Worm (Caenorhabditis elegans) whole organism, young adult: ENCODE measurements around the gene Y47D3A.34.
A peak's percentile ranks its signal among the peaks of the same experiment; 100 is the strongest.

Experiments
- C17E4.6 ChIP-seq: fragments of 200-800 bp; sonication (Bioruptor generic); IDR thresholded peaks from 2 replicates; pipeline ENCODE4 v1.3.6; 2022; ENCODE audit warnings: missing genetic modification reagents, missing genetic modification characterization, missing compliant biosample characterization
- F37B4.10 ChIP-seq: fragments of 200-800 bp; sonication (Bioruptor generic); IDR thresholded peaks from 2 replicates; pipeline ENCODE4 v1.3.6; 2022; ENCODE audit warnings: missing genetic modification characterization, missing compliant biosample characterization
- F39B2.1 ChIP-seq: fragments of 200-800 bp; sonication (Bioruptor generic); IDR thresholded peaks from 2 replicates; pipeline ENCODE4 v1.3.6; 2022; ENCODE audit warnings: missing genetic modification reagents, missing genetic modification characterization, missing compliant biosample characterization
- F55B11.4 ChIP-seq: sonication (generic microtip); optimal IDR thresholded peaks from 2 replicates; lab custom pipeline; 2016; ENCODE audit warnings: missing compliant biosample characterization, missing genetic modification characterization, borderline replicate concordance; ENCODE audit not compliant: insufficient read depth
- F57A8.1 ChIP-seq: fragments of 200-800 bp; sonication (Bioruptor generic); optimal IDR thresholded peaks from 2 replicates; lab custom pipeline; 2018; ENCODE audit warnings: mild to moderate bottlenecking, missing genetic modification characterization, moderate library complexity, missing compliant biosample characterization
- T26A5.8 ChIP-seq: sonication (generic microtip); optimal IDR thresholded peaks from 2 replicates; lab custom pipeline; 2016; ENCODE audit warnings: missing genetic modification characterization, missing compliant biosample characterization
- Y67H2A.10 ChIP-seq: fragments of 200-800 bp; sonication (Bioruptor generic); conservative IDR thresholded peaks from 2 replicates; pipeline ENCODE4 v1.3.6; 2022; ENCODE audit warnings: missing genetic modification reagents, missing genetic modification characterization, missing compliant biosample characterization
- aptf-2 ChIP-seq: fragments of 200-800 bp; sonication (Bioruptor generic); conservative IDR thresholded peaks from 2 replicates; pipeline ENCODE4 v1.3.6; 2022; ENCODE audit warnings: missing genetic modification reagents, missing genetic modification characterization, missing compliant biosample characterization
- attf-3 ChIP-seq: fragments of 200-800 bp; sonication (Bioruptor generic); conservative IDR thresholded peaks from 2 replicates; pipeline ENCODE4 v1.3.6; 2022; ENCODE audit warnings: missing genetic modification reagents, missing genetic modification characterization, missing compliant biosample characterization
- attf-5 ChIP-seq: fragments of 200-800 bp; sonication (Bioruptor generic); optimal IDR thresholded peaks from 2 replicates; lab custom pipeline; 2018; ENCODE audit warnings: mild to moderate bottlenecking, missing genetic modification characterization, missing compliant biosample characterization
- ccch-3 ChIP-seq: fragments of 200-800 bp; sonication (Bioruptor generic); optimal IDR thresholded peaks from 2 replicates; lab custom pipeline; 2018; ENCODE audit warnings: mild to moderate bottlenecking, missing genetic modification characterization, missing compliant biosample characterization
- cebp-1 ChIP-seq, 2 experiments: fragments of 200-800 bp in 1 of 2; sonication (Bioruptor generic) in 1 of 2; sonication (generic microtip) in 1 of 2; IDR thresholded peaks in 1 of 2; optimal IDR thresholded peaks in 1 of 2; 2 replicates each; pipeline versions ENCODE4 v1.3.6 to Lab custom; 2017 to 2022; ENCODE audit warnings: missing compliant biosample characterization in 2 of 2, missing genetic modification characterization in 2 of 2, mild to moderate bottlenecking in 1 of 2, missing genetic modification reagents in 1 of 2, moderate library complexity in 1 of 2
- ceh-58 ChIP-seq: fragments of 200-800 bp; sonication (Bioruptor generic); IDR thresholded peaks from 2 replicates; pipeline ENCODE4 v1.3.6; 2022; ENCODE audit warnings: missing genetic modification characterization, missing compliant biosample characterization
- ceh-79 ChIP-seq: sonication (generic microtip); optimal IDR thresholded peaks from 2 replicates; lab custom pipeline; 2017; ENCODE audit warnings: mild to moderate bottlenecking, missing genetic modification characterization, missing compliant biosample characterization
- chd-7 ChIP-seq: sonication (generic microtip); optimal IDR thresholded peaks from 2 replicates; lab custom pipeline; 2016; ENCODE audit warnings: mild to moderate bottlenecking, missing genetic modification characterization, moderate library complexity, missing compliant biosample characterization
- die-1 ChIP-seq: sonication (generic microtip); optimal IDR thresholded peaks from 2 replicates; lab custom pipeline; 2016; ENCODE audit warnings: missing genotype, mild to moderate bottlenecking, missing genetic modification characterization, missing compliant biosample characterization
- dpl-1 ChIP-seq: fragments of 150-350 bp; optimal IDR thresholded peaks from 2 replicates; lab custom pipeline; 2014; ENCODE audit warnings: missing biosample characterization, missing genetic modification reagents, missing genetic modification characterization
- efl-1 ChIP-seq: fragments of 150-350 bp; optimal IDR thresholded peaks from 2 replicates; lab custom pipeline; 2014; ENCODE audit warnings: missing biosample characterization, missing genetic modification reagents, missing genetic modification characterization
- egrh-3 ChIP-seq: fragments of 200-800 bp; sonication (Bioruptor generic); IDR thresholded peaks from 2 replicates; pipeline ENCODE4 v1.3.6; 2022; ENCODE audit warnings: missing genetic modification reagents, missing genetic modification characterization, missing compliant biosample characterization
- ekl-4 ChIP-seq: fragments of 200-800 bp; sonication (Bioruptor generic); IDR thresholded peaks from 2 replicates; pipeline ENCODE4 v1.3.6; 2022; ENCODE audit warnings: missing genetic modification reagents, missing genetic modification characterization, missing compliant biosample characterization
- fkh-3 ChIP-seq: sonication (generic microtip); optimal IDR thresholded peaks from 2 replicates; lab custom pipeline; 2016; ENCODE audit warnings: mild to moderate bottlenecking, missing genetic modification characterization, missing compliant biosample characterization
- gei-17 ChIP-seq: fragments of 200-800 bp; sonication (Bioruptor generic); optimal IDR thresholded peaks from 2 replicates; lab custom pipeline; 2018; ENCODE audit warnings: mild to moderate bottlenecking, missing genetic modification characterization, missing compliant biosample characterization
- him-1 ChIP-seq: sonication (generic microtip); optimal IDR thresholded peaks from 2 replicates; lab custom pipeline; 2016; ENCODE audit warnings: missing genotype, missing genetic modification reagents, missing genetic modification characterization, missing compliant biosample characterization
- hsf-1 ChIP-seq: fragments of 200-800 bp; sonication (Bioruptor generic); IDR thresholded peaks from 2 replicates; pipeline ENCODE4 v1.3.6; 2022; ENCODE audit warnings: missing genetic modification reagents, missing genetic modification characterization, missing compliant biosample characterization
- let-526 ChIP-seq: fragments of 200-800 bp; sonication (Bioruptor generic); IDR thresholded peaks from 2 replicates; pipeline ENCODE4 v1.3.6; 2022; ENCODE audit warnings: missing genetic modification reagents, missing genetic modification characterization, missing compliant biosample characterization
- let-607 ChIP-seq, 2 experiments: fragments of 200-800 bp in 1 of 2; sonication (Bioruptor generic) in 1 of 2; sonication (generic microtip) in 1 of 2; optimal IDR thresholded peaks; 2 replicates each; lab custom pipeline; 2016 to 2018; ENCODE audit warnings: mild to moderate bottlenecking in 2 of 2, missing compliant biosample characterization in 2 of 2, missing genetic modification characterization in 2 of 2, moderate library complexity in 2 of 2, missing genotype in 1 of 2
- lin-26 ChIP-seq: fragments of 200-800 bp; sonication (Bioruptor generic); IDR thresholded peaks from 2 replicates; pipeline ENCODE4 v1.3.6; 2022; ENCODE audit warnings: missing genetic modification reagents, missing genetic modification characterization, missing compliant biosample characterization
- lin-40 ChIP-seq: sonication (generic microtip); optimal IDR thresholded peaks from 2 replicates; lab custom pipeline; 2016; ENCODE audit warnings: missing genetic modification characterization, mild to moderate bottlenecking, missing compliant biosample characterization, missing genotype, missing genetic modification reagents
- lin-54 ChIP-seq: fragments of 200-800 bp; sonication (Bioruptor generic); optimal IDR thresholded peaks from 2 replicates; lab custom pipeline; 2018; ENCODE audit warnings: mild to moderate bottlenecking, missing genetic modification characterization, missing compliant biosample characterization
- madf-10 ChIP-seq: sonication (generic microtip); optimal IDR thresholded peaks from 2 replicates; lab custom pipeline; 2016; ENCODE audit warnings: mild to moderate bottlenecking, missing genetic modification characterization, missing compliant biosample characterization
- madf-3 ChIP-seq: fragments of 200-800 bp; sonication (Bioruptor generic); IDR thresholded peaks from 2 replicates; pipeline ENCODE4 v1.3.6; 2022; ENCODE audit warnings: missing genetic modification reagents, missing genetic modification characterization, missing compliant biosample characterization
- nhr-179 ChIP-seq: sonication (generic microtip); optimal IDR thresholded peaks from 2 replicates; lab custom pipeline; 2016; ENCODE audit warnings: mild to moderate bottlenecking, missing genetic modification characterization, missing compliant biosample characterization
- nhr-80 ChIP-seq: sonication (generic microtip); optimal IDR thresholded peaks from 2 replicates; lab custom pipeline; 2016; ENCODE audit warnings: missing genetic modification characterization, missing compliant biosample characterization
- nhr-90 ChIP-seq: sonication (generic microtip); optimal IDR thresholded peaks from 2 replicates; lab custom pipeline; 2016; ENCODE audit warnings: missing genotype, mild to moderate bottlenecking, missing genetic modification characterization, missing compliant biosample characterization
- pha-4 ChIP-seq: fragments of 150-350 bp; sonication (generic microtip); optimal IDR thresholded peaks from 2 replicates; lab custom pipeline; 2014; ENCODE audit warnings: missing biosample characterization, missing genetic modification reagents, missing genetic modification characterization
- rpc-1 ChIP-seq, 2 experiments: fragments of 150-350 bp in 1 of 2; sonication (generic microtip) in 1 of 2; optimal IDR thresholded peaks; 2 replicates each; lab custom pipeline; 2014 to 2018; ENCODE audit warnings: missing biosample characterization in 1 of 2, missing genetic modification characterization in 1 of 2, missing genetic modification reagents in 1 of 2, missing genotype in 1 of 2
- snpc-1.3 ChIP-seq: sonication (generic microtip); optimal IDR thresholded peaks from 2 replicates; lab custom pipeline; 2017; ENCODE audit warnings: missing genetic modification characterization, mild to moderate bottlenecking, missing compliant biosample characterization, antibody characterized with exemption, moderate library complexity, missing genotype, missing genetic modification reagents; ENCODE audit not compliant: insufficient read depth
- tlf-1 ChIP-seq: fragments of 200-800 bp; sonication (Bioruptor generic); optimal IDR thresholded peaks from 2 replicates; lab custom pipeline; 2018; ENCODE audit warnings: mild to moderate bottlenecking, missing genetic modification characterization, missing compliant biosample characterization
- unc-130 ChIP-seq: sonication (generic microtip); optimal IDR thresholded peaks from 2 replicates; lab custom pipeline; 2016; ENCODE audit warnings: missing genetic modification reagents, missing genetic modification characterization, missing compliant biosample characterization
- unc-62 ChIP-seq: fragments of 150-350 bp; optimal IDR thresholded peaks from 2 replicates; lab custom pipeline; 2014; ENCODE audit warnings: missing biosample characterization, missing genetic modification reagents, missing genetic modification characterization
- zim-3 ChIP-seq: sonication (generic microtip); optimal IDR thresholded peaks from 2 replicates; lab custom pipeline; 2017; ENCODE audit warnings: mild to moderate bottlenecking, missing genetic modification characterization, moderate library complexity, missing compliant biosample characterization
- ztf-6 ChIP-seq: fragments of 200-800 bp; sonication (Bioruptor generic); IDR thresholded peaks from 2 replicates; pipeline ENCODE4 v1.3.6; 2022; ENCODE audit warnings: missing genetic modification reagents, missing genetic modification characterization, missing compliant biosample characterization

Gene Y47D3A.34

DNA sequence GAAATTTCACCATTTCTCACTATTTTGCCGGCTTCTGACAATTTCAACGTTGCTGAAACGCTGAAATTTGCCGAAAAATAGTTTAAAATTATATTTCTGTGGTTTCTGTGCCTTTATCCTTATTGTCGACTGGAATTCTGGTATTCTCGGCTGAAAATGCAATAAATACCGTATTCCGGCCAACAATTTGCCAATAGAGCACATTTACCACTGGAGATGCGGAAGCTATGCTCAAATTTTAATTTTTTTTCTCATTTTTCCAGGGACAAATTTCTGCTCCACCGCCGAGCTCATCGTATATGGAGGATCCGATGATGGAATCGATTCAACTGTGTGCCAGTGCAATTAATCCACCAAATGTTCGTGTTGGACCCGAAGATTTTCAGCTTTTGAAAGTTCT, 11.9 kb upstream of the Y47D3A.34 start (continued):
- TF ChIP-seq unc-130, result no peak
- no peak for TF ChIP-seq rpc-1 (optimal IDR thresholded peaks at IDR 0.05; lab: Kevin White, UChicago)
- no peak for TF ChIP-seq rpc-1 (tag; optimal IDR thresholded peaks at IDR 0.05; lab: Kevin White, UChicago)
- TF ChIP-seq ceh-58 (GFP tag; lab: Robert Waterston, UW), result 0 out of 2 replicates have a peak, but pooled peaks have one; percentile 63
- no peak for TF ChIP-seq snpc-1.3 (tag; lab: Kevin White, UChicago)
- no peak for TF ChIP-seq lin-26 (GFP tag; lab: Robert Waterston, UW)
- peak; percentile 26 for TF ChIP-seq ceh-79
- no peak for TF ChIP-seq dpl-1
- TF ChIP-seq, all 124 proteins: peak for 5

DNA sequence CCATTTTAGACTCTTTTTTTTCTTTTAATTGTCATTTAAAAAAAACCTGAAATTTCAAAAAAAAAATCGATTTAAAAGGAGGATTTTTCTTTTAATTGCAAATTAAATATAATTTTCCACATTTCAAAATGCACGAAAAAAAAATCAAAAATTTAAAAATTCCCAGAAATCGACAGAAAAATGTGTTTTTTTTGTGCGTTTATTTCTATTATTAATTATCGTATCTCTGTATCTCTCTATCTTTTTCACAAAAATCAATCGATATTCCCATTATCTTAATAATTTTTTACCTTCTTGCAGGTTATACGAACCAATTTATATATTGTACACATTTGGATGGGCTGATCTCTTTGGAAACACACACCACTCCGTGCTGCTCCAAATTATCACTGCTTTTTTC, 10.2 kb upstream of the Y47D3A.34 start, which contains the start of gene rsks-1:
Gene rsks-1, plus strand, starts transcription at position 301 of the 400 bp plus-strand sequence.
- TF ChIP-seq zim-3 (tag; lab: Kevin White, UChicago), result no peak
- no peak for TF ChIP-seq nhr-179 (tag; lab: Kevin White, UChicago)
- no peak for TF ChIP-seq egrh-3 (GFP tag; lab: Robert Waterston, UW)
- no peak for TF ChIP-seq F55B11.4 (tag; lab: Kevin White, UChicago)
- TF ChIP-seq lin-54 (GFP tag; lab: Kevin White, UChicago), result no peak
- no peak for TF ChIP-seq efl-1
- no peak for TF ChIP-seq fkh-3 (tag; lab: Kevin White, UChicago)
- no peak for TF ChIP-seq let-526 (GFP tag; lab: Robert Waterston, UW)
- TF ChIP-seq tlf-1 (GFP tag; lab: Kevin White, UChicago), result no peak
- no peak for TF ChIP-seq attf-3
- no peak for TF ChIP-seq chd-7 (tag; lab: Kevin White, UChicago)
- no peak for TF ChIP-seq madf-10
- no peak for TF ChIP-seq F37B4.10
- no peak for TF ChIP-seq nhr-90 (tag; lab: Kevin White, UChicago)
- TF ChIP-seq F57A8.1 (GFP tag; lab: Kevin White, UChicago), result no peak
- TF ChIP-seq Y67H2A.10 (GFP tag; lab: Robert Waterston, UW), result no peak
- TF ChIP-seq gei-17 (GFP tag; lab: Kevin White, UChicago), result no peak
- TF ChIP-seq aptf-2, result no peak
- TF ChIP-seq C17E4.6, result no peak

DNA sequence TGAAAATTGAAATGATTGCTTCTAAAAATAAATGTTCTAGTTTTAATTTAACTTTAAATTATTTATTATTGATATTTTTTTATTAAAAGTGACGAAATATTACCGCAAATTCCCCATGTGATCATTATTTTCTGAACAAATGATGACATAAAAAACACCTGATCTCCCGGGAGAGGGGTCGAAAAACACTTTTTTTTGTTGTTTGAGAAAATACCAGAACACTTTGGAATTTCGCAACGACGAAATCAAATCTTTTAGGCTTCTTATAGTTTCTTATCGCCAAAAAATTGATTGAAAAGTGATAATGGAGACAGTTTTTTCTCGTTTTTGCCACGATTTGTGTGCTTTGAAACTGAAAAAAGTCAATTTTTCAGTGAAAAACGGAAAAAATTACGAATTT, 9.7 kb upstream of the Y47D3A.34 start:
- TF ChIP-seq hsf-1, result peak; percentile 53; the same call in 1 of the 2 replicates
- TF ChIP-seq him-1 (tag; lab: Kevin White, UChicago), result no peak
- no peak for TF ChIP-seq let-607 (tag; optimal IDR thresholded peaks at IDR 0.05; lab: Kevin White, UChicago)
- no peak for TF ChIP-seq lin-40 (tag; lab: Kevin White, UChicago)
- TF ChIP-seq ceh-58 (GFP tag; lab: Robert Waterston, UW), result no peak
- peak; percentile 94 for TF ChIP-seq cebp-1 (GFP tag; IDR thresholded peaks at IDR 0.05; lab: Robert Waterston, UW)
- TF ChIP-seq cebp-1 (tag; optimal IDR thresholded peaks at IDR 0.05; lab: Kevin White, UChicago), result peak; percentile 96
- no peak for TF ChIP-seq ekl-4
- no peak for TF ChIP-seq ccch-3 (GFP tag; lab: Kevin White, UChicago)
- no peak for TF ChIP-seq pha-4 (tag; lab: Kevin White, UChicago)
- TF ChIP-seq attf-5 (GFP tag; lab: Kevin White, UChicago), result peak; percentile 25
- TF ChIP-seq attf-3, result no peak
- no peak for TF ChIP-seq madf-3
- TF ChIP-seq efl-1, result no peak
- TF ChIP-seq nhr-80 (tag; lab: Kevin White, UChicago), result peak; percentile 15
- TF ChIP-seq ztf-6 (GFP tag; lab: Robert Waterston, UW), result no peak
- TF ChIP-seq T26A5.8 (tag; lab: Kevin White, UChicago), result no peak
- TF ChIP-seq F39B2.1 (GFP tag; lab: Robert Waterston, UW), result no peak
- TF ChIP-seq die-1, result no peak
- TF ChIP-seq unc-62 (GFP tag; lab: Kevin White, UChicago), result no peak
